Worm (Caenorhabditis elegans) whole organism, mixed stage, embryonic: Measurements from ENCODE around the gene F09B9.5.

Experiments
- elt-3 ChIP-seq: fragments of 150-350 bp; optimal IDR thresholded peaks from 2 replicates; lab custom pipeline; 2014; ENCODE audit warnings: missing biosample characterization, missing genetic modification characterization
- lsy-2 ChIP-seq: fragments of 150-350 bp; optimal IDR thresholded peaks from 2 replicates; lab custom pipeline; 2014; ENCODE audit warnings: missing biosample characterization, missing genetic modification characterization
- nhr-2 ChIP-seq: fragments of 150-350 bp; optimal IDR thresholded peaks from 2 replicates; lab custom pipeline; 2014; ENCODE audit warnings: missing biosample characterization, missing genetic modification characterization
- pha-4 ChIP-seq: fragments of 150-350 bp; optimal IDR thresholded peaks from 2 replicates; lab custom pipeline; 2018; ENCODE audit warnings: missing biosample characterization, missing genetic modification reagents, missing genetic modification characterization

- TF ChIP-seq elt-3 (tag; lab: Kevin White, UChicago): no peak
- no peak for TF ChIP-seq pha-4 (tag; lab: Kevin White, UChicago)
- no peak for TF ChIP-seq lsy-2
- no peak for TF ChIP-seq nhr-2
These were observed 35.2 kb downstream of the F09B9.5 start for ce11 chrX:10189805-10190204.
